Worm (Caenorhabditis elegans) whole organism, L4 larva: ENCODE data around the gene nsy-4.

Source experiments
- F49E8.2 ChIP-seq: sonication (generic microtip); optimal IDR thresholded peaks from 2 replicates; lab custom pipeline; 2016; ENCODE audit warnings: missing compliant biosample characterization, mild to moderate bottlenecking, missing genetic modification characterization, borderline replicate concordance
- egl-27 ChIP-seq: sonication (generic microtip); optimal IDR thresholded peaks from 3 replicates; lab custom pipeline; 2017; ENCODE audit warnings: missing biosample characterization, missing genetic modification reagents, missing genetic modification characterization
- mdl-1 ChIP-seq, 2 experiments: fragments of 150-350 bp in 1 of 2; sonication (generic microtip) in 1 of 2; optimal IDR thresholded peaks; 2 replicates each; lab custom pipeline; 2014 to 2017; ENCODE audit warnings: missing biosample characterization in 2 of 2, missing genetic modification characterization in 2 of 2
- nhr-11 ChIP-seq: fragments of 150-350 bp; optimal IDR thresholded peaks from 2 replicates; lab custom pipeline; 2014; ENCODE audit warnings: missing biosample characterization, missing genetic modification characterization
- nhr-76 ChIP-seq: fragments of 150-350 bp; optimal IDR thresholded peaks from 2 replicates; lab custom pipeline; 2014; ENCODE audit warnings: missing biosample characterization, missing genetic modification characterization
- unc-39 ChIP-seq: sonication (generic microtip); optimal IDR thresholded peaks from 2 replicates; lab custom pipeline; 2017; ENCODE audit warnings: missing biosample characterization, missing genetic modification characterization
- ztf-11 ChIP-seq: fragments of 150-350 bp; optimal IDR thresholded peaks from 2 replicates; lab custom pipeline; 2014; ENCODE audit warnings: missing biosample characterization, missing genetic modification characterization

DNA sequence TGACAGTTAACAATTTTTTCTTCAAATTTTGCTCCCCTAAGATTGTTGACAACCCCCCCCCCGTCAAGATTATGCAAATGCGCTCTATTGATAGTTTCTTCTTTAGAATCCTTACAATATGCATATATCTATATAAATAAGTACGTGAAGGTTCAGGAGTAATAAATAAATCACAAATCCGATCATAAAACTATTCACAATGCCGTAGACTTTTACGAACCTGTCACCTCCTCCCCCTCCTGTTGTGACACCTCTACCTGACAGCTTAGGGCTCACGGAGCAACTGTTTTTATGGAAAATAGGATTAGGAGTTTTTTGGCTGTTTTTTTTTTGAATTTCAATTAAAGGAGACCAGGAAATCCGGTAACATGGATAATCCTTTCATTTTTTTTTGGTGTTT is 31.0 kb upstream of the nsy-4 start:
- no peak for TF ChIP-seq ztf-11 (tag; lab: Kevin White, UChicago)
- no peak for TF ChIP-seq mdl-1 (tag; optimal IDR thresholded peaks at IDR 0.05; lab: Kevin White, UChicago)
- no peak for TF ChIP-seq nhr-11 (tag; lab: Kevin White, UChicago)
- TF ChIP-seq unc-39 (tag; lab: Kevin White, UChicago) = no peak
- TF ChIP-seq F49E8.2 (tag; lab: Kevin White, UChicago) = no peak
- no peak for TF ChIP-seq egl-27 (tag; lab: Kevin White, UChicago)
- TF ChIP-seq nhr-76 (tag; lab: Kevin White, UChicago) = no peak
